Worm (Caenorhabditis elegans): ENCODE data around the gene ZK402.1.
"Not testable (repeated sequence)": the region's sequence is repeated elsewhere in the genome, so short reads cannot be mapped to it uniquely, and the experiment has no call there.

ZK402.1 gene

DNA sequence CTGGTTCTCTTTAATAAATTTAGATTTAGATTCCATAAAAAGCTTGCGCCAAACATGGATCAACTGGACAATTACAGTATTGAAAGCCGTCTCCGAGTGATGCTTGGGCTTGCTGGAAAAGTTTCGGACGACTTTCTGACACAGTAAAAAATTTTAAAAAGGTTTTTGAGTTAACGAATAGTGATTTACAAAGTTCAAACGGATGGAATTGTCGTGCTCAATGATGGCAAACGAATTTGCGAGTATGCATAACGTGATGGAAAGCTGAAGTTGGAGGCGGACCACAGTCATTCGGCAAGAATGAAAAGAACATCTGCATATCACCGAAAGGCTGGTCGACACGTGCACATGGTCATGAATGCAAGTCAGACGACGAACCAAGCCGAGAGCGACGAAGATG, at the start of gene ZK402.1:
TSS of gene ZK402.1 (plus strand) at position 301 of the 400 bp plus-strand sequence.
- not testable (repeated sequence) for TF ChIP-seq unc-62 (GFP tag; optimal IDR thresholded peaks at IDR 0.05)

DNA sequence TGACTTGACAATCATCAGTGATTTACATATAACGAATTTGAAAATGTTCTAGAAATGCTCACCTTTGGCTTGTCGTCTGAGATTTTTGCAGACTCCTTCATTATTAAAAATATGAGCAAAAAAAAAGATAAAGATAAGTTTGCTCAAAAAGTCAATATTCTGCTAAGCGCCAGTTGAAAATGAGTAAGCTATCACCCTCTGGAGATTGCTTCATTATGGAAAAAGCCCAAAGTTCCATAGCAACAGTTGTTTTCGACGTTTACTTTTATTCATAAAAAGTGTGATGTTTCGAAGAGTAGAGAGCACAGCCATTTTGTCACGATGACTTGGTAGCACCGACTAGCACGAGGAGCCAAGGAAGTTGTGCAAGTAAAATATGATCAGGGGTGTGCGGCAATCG, 45.8 kb upstream of the ZK402.1 start, which contains the start of gene F56C3.3:
TSS of gene F56C3.3 (minus strand) at position 101 of the 400 bp plus-strand sequence.
- no peak for TF ChIP-seq unc-62 (GFP tag; optimal IDR thresholded peaks at IDR 0.05)

DNA sequence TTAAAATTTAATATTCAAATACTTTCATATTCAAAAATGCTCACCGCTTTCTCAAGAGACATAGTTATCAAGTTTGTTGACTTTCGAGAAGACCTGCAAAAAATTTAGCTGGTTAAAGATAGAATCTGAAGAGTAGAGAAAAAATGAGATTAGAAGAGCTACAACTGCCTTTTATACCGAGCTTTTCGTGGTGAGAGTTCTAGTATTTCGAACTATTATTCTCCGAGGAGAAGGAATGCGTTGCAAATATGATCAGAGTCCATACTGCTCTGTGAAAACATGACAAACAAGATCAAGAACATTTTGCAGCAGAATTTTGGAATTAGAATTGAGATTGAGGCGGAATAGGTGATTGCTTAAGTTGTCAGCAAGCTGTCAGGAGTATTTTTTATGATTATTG, 43.4 kb upstream of the ZK402.1 start, which contains the start of gene F56C3.4:
TSS of gene F56C3.4 (minus strand) at position 101 of the 400 bp plus-strand sequence.
- TF ChIP-seq unc-62 (GFP tag; optimal IDR thresholded peaks at IDR 0.05) = no peak

DNA sequence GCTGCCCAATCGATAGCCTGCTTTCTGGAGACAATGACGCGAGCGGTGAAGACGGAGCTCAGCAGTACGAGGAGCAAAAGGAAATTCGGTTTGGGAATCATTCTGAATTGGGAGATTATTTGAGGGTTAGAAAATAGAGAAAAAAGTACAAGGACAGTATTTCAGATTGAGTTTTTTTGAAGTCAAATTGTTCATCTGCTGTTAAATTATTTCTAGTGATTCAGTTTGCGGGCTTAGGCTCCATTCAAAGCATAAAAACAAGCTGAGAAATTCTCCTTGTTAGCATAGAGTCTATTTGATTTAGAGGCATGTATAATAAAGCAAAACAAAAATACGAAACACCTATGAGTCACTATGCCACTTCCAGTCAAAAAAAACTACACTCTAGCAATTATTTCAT, 36.7 kb upstream of the ZK402.1 start, which contains the start of gene dgn-2:
TSS of gene dgn-2 (minus strand) at position 101 of the 400 bp plus-strand sequence.
- TF ChIP-seq unc-62 (GFP tag; optimal IDR thresholded peaks at IDR 0.05) = no peak

DNA sequence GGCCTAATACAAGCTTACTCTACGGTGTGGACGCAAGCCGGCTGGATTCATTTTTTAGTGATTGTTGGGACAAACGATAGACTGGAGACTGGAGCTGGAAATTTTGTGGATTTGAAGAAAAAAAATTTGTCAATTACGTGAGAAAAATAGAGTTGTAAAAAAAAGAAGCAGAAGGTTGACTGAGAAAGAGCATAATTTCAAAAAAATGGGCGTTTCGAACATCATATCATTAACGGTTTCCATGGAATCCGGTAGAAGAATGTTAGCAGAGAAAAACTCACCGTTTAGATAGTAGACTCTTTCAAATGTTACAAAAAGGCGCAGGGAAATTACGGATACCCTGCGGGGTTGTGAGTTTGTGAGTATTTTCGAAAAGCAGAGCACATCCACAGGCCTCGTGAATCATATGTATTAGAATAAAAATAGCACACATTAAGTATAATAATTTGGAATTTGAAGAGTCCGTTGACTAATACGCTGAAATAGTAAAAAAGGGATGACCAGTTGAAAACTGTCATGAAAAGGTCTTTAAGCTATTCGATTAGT, 33.3 kb upstream of the ZK402.1 start, which contains the start of gene F56C3.7:
TSS of gene F56C3.7 (minus strand) at position 51 of the 546 bp plus-strand sequence.
- no peak for TF ChIP-seq unc-62 (GFP tag; optimal IDR thresholded peaks at IDR 0.05)

DNA sequence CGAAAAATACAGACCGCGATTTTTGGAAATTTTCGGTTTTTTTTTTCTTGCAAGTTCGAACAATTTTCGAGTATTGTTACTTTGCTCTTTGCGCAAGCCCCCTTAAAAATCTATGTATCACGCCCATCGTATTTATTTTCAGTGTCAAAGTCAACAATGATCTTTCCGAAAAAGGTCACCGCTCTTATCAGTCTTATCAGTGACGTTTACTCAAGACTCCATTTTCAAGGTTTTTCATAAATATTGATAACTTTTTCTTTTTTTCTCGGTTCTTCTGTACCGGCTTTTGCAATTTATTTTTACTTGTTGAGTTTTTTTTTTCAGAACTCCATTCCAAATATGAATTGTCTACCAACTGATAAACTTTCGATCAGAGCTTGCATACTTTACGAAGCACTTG, 32.4 kb upstream of the ZK402.1 start, which contains the start of gene fbxa-190:
TSS of gene fbxa-190 (plus strand) at position 325 of the 400 bp plus-strand sequence.
- TF ChIP-seq unc-62 (GFP tag; optimal IDR thresholded peaks at IDR 0.05) = no peak

DNA sequence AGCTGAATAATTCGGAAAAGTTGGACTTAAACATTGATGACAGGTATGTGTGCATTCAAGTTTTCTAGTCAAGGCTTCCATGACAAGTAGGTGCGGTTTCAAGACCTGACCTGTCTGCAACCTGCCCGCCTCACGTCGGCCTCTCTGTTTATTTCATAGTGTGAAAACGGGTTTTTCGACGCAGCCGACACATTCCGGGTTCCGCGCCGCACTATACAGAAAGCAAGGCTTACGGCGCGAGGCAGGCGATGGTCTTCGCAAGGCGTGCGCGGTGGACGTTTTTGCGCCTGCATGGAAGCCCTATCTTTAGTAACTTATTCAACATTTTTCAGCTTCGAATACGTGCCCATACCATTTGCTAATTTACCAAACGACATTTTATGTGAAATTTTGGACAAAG, 31.6 kb upstream of the ZK402.1 start:
- no peak for TF ChIP-seq unc-62 (GFP tag; optimal IDR thresholded peaks at IDR 0.05)

DNA sequence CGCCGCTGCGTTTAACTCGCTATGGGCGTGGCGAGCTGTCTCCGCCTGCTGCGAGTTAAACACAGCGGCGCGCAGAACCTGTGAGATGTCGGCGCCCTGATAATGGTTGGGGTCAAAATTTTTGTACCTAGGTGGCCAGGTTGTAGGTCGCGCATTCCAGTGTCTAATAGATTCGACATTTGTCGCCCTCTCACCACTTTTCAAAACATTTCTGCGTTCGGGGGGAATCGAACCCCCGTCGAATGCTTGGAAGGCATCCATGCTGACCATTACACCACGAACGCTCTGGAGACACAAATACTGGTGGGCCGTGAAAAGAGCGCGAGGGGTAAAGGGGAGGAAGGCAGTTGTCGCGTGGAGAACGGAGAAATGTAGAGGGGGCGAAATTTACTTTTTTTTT, 24.7 kb upstream of the ZK402.1 start:
- no peak for TF ChIP-seq unc-62 (GFP tag; optimal IDR thresholded peaks at IDR 0.05)

DNA sequence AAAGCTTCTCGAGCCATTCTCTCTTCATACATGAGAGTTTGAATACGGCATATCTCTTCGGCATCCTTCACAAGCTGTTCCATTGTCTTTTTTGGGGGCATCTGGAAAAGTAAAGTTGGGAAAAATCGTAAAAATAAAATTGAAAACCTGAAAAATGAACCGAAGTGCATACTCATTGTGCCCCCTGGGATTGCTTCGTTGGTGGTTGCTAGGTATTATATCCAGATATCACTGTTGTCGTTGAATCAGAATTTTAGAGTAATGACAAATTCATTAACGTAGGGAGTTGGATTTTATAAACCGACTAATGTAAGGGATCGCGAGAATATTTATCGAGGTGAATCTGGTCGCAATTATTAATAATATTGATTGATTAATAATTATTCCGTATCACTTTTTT, 22.5 kb upstream of the ZK402.1 start, which contains the start of gene F56C3.10:
TSS of gene F56C3.10 (minus strand) at position 101 of the 400 bp plus-strand sequence.
- no peak for TF ChIP-seq unc-62 (GFP tag; optimal IDR thresholded peaks at IDR 0.05)

DNA sequence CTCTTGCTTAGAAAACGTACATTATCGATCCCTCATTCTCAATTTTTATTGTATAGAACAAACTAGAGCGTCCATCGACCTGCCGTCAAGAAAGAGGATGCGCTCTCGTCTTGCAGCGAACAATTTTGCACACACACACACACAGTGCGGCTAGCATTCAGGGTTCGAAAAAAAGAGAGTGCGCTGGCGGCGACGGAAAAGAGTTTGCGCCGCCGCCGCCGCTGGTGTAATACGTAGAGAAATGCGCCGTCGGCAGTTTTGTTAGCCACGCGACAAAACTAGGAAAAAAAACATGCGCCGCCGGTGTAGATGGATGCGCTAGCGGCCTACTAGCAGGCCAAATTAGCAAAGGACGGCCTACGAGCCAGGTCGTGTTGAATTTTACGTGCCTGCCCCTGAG, 20.5 kb upstream of the ZK402.1 start:
- no peak for TF ChIP-seq unc-62 (GFP tag; optimal IDR thresholded peaks at IDR 0.05)

DNA sequence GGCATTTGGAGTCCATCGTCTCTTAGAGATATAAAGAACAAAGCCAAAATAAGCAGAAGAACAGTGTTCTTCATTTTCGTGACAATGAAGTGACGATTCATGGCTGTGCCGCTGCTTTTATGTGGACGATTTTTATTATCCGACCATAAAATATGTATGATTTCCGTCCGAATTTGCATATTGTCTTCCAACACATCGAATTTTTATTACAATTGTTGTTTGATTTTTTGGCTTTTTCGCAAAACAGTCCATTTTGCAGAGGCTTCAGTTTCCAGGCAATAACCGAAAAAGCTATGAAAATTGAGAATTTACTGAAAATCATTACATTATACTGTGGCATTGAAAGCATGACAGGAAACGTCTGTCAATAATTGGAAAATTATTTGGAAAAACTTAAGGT, 19.5 kb upstream of the ZK402.1 start, which contains the start of gene F56C3.8:
TSS of gene F56C3.8 (minus strand) at position 101 of the 400 bp plus-strand sequence.
- no peak for TF ChIP-seq unc-62 (GFP tag; optimal IDR thresholded peaks at IDR 0.05)

DNA sequence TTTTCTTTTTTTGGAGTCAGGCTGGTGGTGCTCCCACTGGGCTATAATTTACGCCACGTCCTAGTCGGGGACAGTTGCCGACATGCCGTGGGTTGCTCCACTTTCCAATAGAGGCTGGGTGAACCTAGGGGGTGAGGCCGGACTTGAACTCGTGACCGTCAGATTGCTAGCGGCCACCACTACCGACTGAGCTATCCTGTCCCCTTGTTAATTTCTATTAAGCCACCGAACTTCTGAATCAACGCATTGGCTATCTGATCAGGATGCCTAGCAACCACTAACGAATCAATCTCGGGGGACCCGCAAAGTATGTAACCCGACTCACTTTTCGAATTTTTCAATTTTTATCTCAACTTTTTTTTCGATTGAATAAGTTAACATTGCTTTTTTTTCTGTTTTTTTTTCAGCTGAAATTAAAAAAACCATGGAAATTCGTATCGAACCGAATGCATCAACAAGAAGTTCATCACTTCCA, 17.1 kb upstream of the ZK402.1 start, which contains the start of gene F56C3.1:
TSS of gene F56C3.1 (plus strand) at position 425 of the 475 bp plus-strand sequence.
- TF ChIP-seq unc-62 (GFP tag; optimal IDR thresholded peaks at IDR 0.05) = no peak

DNA sequence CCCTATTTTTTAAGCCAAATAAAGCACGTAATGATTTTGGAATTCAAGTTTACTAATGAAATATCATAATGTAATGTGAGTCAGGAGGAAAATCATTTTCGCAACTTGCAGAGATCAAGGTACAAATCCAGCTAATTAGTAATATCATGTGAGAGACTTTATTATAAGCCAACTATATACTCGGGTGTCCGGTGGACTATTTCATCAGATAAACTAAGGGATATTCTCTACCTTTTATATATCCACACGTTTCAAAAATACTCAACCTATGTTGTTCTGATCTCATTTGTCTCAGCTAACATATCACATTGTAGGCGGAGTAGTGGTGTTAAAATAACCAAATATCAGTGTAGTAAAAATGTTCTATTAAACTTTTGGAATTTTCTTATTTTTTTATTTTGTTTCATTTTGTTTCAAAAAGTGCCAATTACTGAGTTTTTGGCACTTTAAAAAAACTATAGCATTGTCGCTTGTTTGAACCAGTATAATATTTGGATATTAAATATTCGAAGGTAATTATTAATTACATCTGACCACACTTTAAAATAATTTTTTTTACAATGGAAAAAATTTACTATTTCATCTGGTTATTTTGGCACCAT, 14.6 kb upstream of the ZK402.1 start:
- TF ChIP-seq unc-62 (GFP tag; optimal IDR thresholded peaks at IDR 0.05) = no peak

DNA sequence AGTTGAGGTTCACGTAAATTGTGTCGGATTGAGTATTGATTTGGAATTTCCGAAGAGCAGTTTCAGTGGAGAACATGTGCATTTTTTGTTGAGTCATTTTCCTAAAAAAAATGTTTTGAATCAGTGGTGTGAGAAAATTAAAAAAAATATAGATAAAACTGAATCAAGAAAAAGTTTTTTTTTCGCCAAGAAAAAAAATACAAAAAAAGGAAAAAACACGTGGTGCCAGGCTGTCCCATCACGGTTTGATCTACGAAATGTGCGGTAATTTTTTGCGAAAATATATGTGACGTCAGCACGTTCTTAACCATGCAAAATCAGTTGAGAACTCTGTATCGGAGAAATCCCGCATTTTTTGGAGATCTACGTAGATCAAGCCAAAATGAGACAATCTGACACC, 10.2 kb upstream of the ZK402.1 start, which contains the start of gene F56C3.9:
TSS of gene F56C3.9 (minus strand) at position 101 of the 400 bp plus-strand sequence.
- TF ChIP-seq unc-62 (GFP tag; optimal IDR thresholded peaks at IDR 0.05) = no peak

DNA sequence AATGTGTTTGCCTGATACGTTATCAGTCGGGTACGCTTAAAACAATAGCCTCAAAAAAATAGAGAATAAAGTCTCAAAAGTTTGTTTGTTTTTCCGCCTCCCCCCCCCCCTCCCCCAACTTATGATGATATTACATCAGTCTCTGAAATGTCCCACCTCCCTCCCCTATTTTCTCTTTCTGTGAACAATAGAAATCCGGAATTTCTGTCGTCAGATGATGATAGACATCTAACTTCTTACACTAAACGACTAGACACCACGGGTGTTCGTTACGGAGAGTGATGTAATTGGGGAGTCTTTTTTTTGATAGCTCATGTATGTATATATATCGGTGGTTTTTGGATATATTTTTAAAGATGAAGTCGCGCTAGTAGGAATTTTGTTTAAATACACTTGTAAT, 9.6 kb upstream of the ZK402.1 start:
- no peak for TF ChIP-seq unc-62 (GFP tag; optimal IDR thresholded peaks at IDR 0.05)

DNA sequence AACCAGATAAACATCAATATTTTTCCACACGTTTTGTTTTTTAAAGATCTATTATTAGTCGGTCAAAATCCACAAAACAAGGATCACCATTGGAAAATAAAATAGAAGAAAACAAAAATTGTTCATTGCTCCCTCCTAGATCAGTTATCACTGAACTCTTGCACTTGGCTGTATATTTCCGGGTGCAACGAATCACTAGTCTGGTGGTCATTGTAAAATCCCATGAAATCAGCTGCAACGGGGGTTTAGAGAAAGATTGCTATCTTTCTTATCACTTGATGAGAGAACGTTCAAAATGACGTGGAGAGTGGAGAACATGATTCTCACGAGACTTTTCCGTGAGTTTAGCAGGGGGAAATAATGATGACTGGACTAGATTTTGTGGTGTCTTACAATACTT, 8.3 kb upstream of the ZK402.1 start:
- TF ChIP-seq unc-62 (GFP tag; optimal IDR thresholded peaks at IDR 0.05) = no peak

DNA sequence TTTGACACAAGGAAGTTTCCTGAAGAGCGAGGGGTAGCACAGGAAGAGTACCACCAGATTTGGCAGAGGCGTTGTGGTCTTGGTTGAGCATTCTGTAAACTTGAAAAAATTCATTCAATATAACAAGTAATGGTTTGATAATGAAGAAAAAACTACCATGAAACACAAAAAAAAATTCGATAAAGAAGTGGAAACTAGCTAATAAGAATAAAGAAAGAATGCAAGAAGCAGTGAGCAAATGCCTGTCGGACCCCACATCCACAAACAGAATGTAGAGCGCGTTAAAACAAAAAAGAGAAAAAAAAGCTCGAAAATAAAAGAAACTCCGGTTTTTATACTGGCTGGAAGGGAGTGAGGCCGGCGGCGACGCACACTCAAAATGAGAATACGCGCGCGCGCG, 6.6 kb upstream of the ZK402.1 start, which contains the start of gene H39E20.1:
TSS of gene H39E20.1 (minus strand) at position 101 of the 400 bp plus-strand sequence.
- no peak for TF ChIP-seq unc-62 (GFP tag; optimal IDR thresholded peaks at IDR 0.05)
